Fruit fly (Drosophila melanogaster): ENCODE measurements around the gene CG43965.

CG43965 gene

DNA sequence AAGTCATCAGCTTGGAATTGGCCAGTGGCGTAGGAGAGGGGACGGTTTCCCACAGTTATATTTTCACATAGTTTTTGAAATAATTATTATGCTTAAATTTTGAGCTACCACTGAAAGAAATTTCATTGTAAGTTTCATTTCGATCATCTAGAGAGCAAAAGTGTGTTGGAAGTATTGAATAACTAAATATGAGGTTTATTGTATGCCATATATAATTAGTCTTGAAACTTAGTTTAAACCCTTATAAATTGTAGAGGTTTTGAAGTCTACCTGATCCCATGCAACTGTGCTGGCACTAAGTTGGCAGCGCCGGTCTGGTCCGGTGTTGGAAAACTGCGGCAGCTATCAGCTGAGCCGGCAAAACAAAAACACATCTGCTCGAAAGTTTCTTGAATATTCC, 4.4 kb downstream of the CG43965 start, which contains the start of the genes CG32022 and CG6511 (continued):
- TF ChIP-seq pros (GFP tag; optimal IDR thresholded peaks at IDR 0.05) = peak; percentile 66
- TF ChIP-seq MTF-1 (GFP tag; optimal IDR thresholded peaks at IDR 0.05; ENCODE audit: borderline replicate concordance) = peak; percentile 80
- peak; percentile 93 for TF ChIP-seq cas (GFP tag; IDR thresholded peaks at IDR 0.05)
- peak; percentile 96 for TF ChIP-seq CG14710 (tag; optimal IDR thresholded peaks at IDR 0.05)
- TF ChIP-seq CG15269 (tag; optimal IDR thresholded peaks at IDR 0.05) = peak; percentile 97
- peak; percentile 96 for TF ChIP-seq CG18262 (tag; optimal IDR thresholded peaks at IDR 0.05)
- peak; percentile 96 for TF ChIP-seq Fer3 (tag; optimal IDR thresholded peaks at IDR 0.05)
- peak; percentile 96 for TF ChIP-seq CG10431 (GFP tag; optimal IDR thresholded peaks at IDR 0.05)
- peak; percentile 84 for TF ChIP-seq CG5180 (GFP tag; optimal IDR thresholded peaks at IDR 0.05)
- no peak for TF ChIP-seq CG7745 (tag; optimal IDR thresholded peaks at IDR 0.05)
- peak; percentile 81 for TF ChIP-seq Ravus (GFP tag; IDR thresholded peaks at IDR 0.05)
- TF ChIP-seq vfl (GFP tag; optimal IDR thresholded peaks at IDR 0.05) = peak; percentile 97
- TF ChIP-seq klu (GFP tag; IDR thresholded peaks at IDR 0.05) = peak; percentile 98
- TF ChIP-seq ham (GFP tag; IDR thresholded peaks at IDR 0.05) = peak; percentile 89
- peak; percentile 49 for TF ChIP-seq CG13287 (GFP tag; IDR thresholded peaks at IDR 0.05; ENCODE audit: partially characterized antibody)
- peak; percentile 89 for TF ChIP-seq CG12071 (GFP tag; optimal IDR thresholded peaks at IDR 0.05)
- TF ChIP-seq Ets65A (GFP tag) = peak; percentile 100
- no peak for TF ChIP-seq fru (optimal IDR thresholded peaks at IDR 0.05)
- TF ChIP-seq exex (tag; optimal IDR thresholded peaks at IDR 0.05) = no peak
- peak; percentile 99 for TF ChIP-seq row (GFP tag; IDR thresholded peaks at IDR 0.05)
- TF ChIP-seq jing (GFP tag; optimal IDR thresholded peaks at IDR 0.05) = peak; percentile 93
- peak; percentile 99 for TF ChIP-seq CG30403 (GFP tag; optimal IDR thresholded peaks at IDR 0.05)
- TF ChIP-seq Atf-2 (GFP tag; optimal IDR thresholded peaks at IDR 0.05) = peak; percentile 97
- TF ChIP-seq Sox100B (GFP tag; optimal IDR thresholded peaks at IDR 0.05) = peak; percentile 95
- TF ChIP-seq otp (GFP tag; IDR thresholded peaks at IDR 0.05) = peak; percentile 84
- TF ChIP-seq Hsf (GFP tag; optimal IDR thresholded peaks at IDR 0.05) = peak; percentile 99
- peak; percentile 91 for TF ChIP-seq ssp (GFP tag; IDR thresholded peaks at IDR 0.05)
- TF ChIP-seq CG6854 (GFP tag; optimal IDR thresholded peaks at IDR 0.05) = peak; percentile 92
- TF ChIP-seq Ssrp (tag; optimal IDR thresholded peaks at IDR 0.05) = peak; percentile 97
- peak; percentile 52 for TF ChIP-seq CG14965 (GFP tag; optimal IDR thresholded peaks at IDR 0.05; ENCODE audit: borderline replicate concordance)
- no peak for TF ChIP-seq pita (GFP tag; optimal IDR thresholded peaks at IDR 0.05)
- peak; percentile 95 to 97 for TF ChIP-seq crp (GFP tag; optimal IDR thresholded peaks at IDR 0.05)
- TF ChIP-seq Aef1 (GFP tag; IDR thresholded peaks at IDR 0.05) = peak; percentile 97
- TF ChIP-seq Gug (GFP tag; IDR thresholded peaks at IDR 0.05) = peak; percentile 96
- TF ChIP-seq NK7.1 (GFP tag; optimal IDR thresholded peaks at IDR 0.05) = peak; percentile 95
- peak; percentile 88 for TF ChIP-seq sens-2 (GFP tag; IDR thresholded peaks at IDR 0.05)
- peak; percentile 96 for TF ChIP-seq Drgx (GFP tag; IDR thresholded peaks at IDR 0.05)
- TF ChIP-seq Hr39 (optimal IDR thresholded peaks at IDR 0.05) = peak; percentile 55
- TF ChIP-seq Myb (GFP tag; optimal IDR thresholded peaks at IDR 0.05) = peak; percentile 88
- peak; percentile 97 for TF ChIP-seq CG8944 (GFP tag; optimal IDR thresholded peaks at IDR 0.05)
- no peak for TF ChIP-seq Lpt (GFP tag; optimal IDR thresholded peaks at IDR 0.05)
- peak; percentile 93 for TF ChIP-seq Sin3A (optimal IDR thresholded peaks at IDR 0.05)
- TF ChIP-seq CG10565 (GFP tag; optimal IDR thresholded peaks at IDR 0.05) = peak; percentile 87
- TF ChIP-seq hkb (optimal IDR thresholded peaks at IDR 0.05) = peak; percentile 48
- peak; percentile 95 for TF ChIP-seq hkb (GFP tag; IDR thresholded peaks at IDR 0.05)
- TF ChIP-seq CG13775 (GFP tag; optimal IDR thresholded peaks at IDR 0.05) = peak; percentile 98
- TF ChIP-seq crol (GFP tag; IDR thresholded peaks at IDR 0.05) = peak; percentile 60
- peak; percentile 89 for TF ChIP-seq nom (GFP tag; optimal IDR thresholded peaks at IDR 0.05)
- peak; percentile 97 for TF ChIP-seq CG1602 (GFP tag; optimal IDR thresholded peaks at IDR 0.05)
- TF ChIP-seq zen2 (GFP tag; IDR thresholded peaks at IDR 0.05; ENCODE audit: partially characterized antibody) = no peak
- peak; percentile 97 for TF ChIP-seq CG16863 (GFP tag; optimal IDR thresholded peaks at IDR 0.05)
- TF ChIP-seq Dll (GFP tag; IDR thresholded peaks at IDR 0.05; ENCODE audit: partially characterized antibody) = no peak
